Fruit fly (Drosophila melanogaster): ENCODE data around the gene KaiR1D.

dm6 chr3R:20835531-20835930, 30.5 kb downstream of the KaiR1D start:
- no peak for TF ChIP-seq CG12605 (GFP tag; IDR thresholded peaks at IDR 0.05)
- TF ChIP-seq EcR (GFP tag; optimal IDR thresholded peaks at IDR 0.05) = peak; percentile 36
- no peak for TF ChIP-seq rn (GFP tag; IDR thresholded peaks at IDR 0.05)
- TF ChIP-seq CG17806 (tag; optimal IDR thresholded peaks at IDR 0.05) = no peak
- no peak for TF ChIP-seq CG10348 (GFP tag; IDR thresholded peaks at IDR 0.05)
- TF ChIP-seq Pif1B (GFP tag; optimal IDR thresholded peaks at IDR 0.05) = peak; percentile 18
- no peak for TF ChIP-seq CG15710 (tag; optimal IDR thresholded peaks at IDR 0.05)
- TF ChIP-seq CG32121 (GFP tag; IDR thresholded peaks at IDR 0.05) = no peak
- no peak for TF ChIP-seq CG14655 (GFP tag; optimal IDR thresholded peaks at IDR 0.05)
- no peak for TF ChIP-seq fd96Ca (GFP tag; IDR thresholded peaks at IDR 0.05)
